2 worm cellular contexts compared by ENCODE assay signal in the genomic region with DNA sequence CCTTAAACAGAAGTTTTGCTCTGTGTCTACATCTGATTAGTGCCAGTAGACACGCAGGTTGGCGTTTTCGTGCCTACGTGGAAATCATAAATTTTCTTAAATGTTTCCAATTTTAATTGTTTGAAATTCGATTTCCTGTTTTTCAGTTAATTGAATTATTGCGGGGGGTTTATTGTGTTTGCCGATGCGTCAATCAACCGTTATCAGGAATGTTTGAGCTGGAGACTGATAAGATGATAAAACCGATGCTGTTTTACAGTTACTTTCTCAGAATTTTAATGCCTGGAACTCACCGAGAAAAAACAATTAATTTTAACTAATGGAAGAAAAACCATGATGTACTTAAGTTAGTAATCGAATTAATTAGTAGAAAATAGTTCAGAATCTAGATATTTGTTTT.
A peak's percentile ranks its signal among the peaks of the same experiment; 100 is the strongest.
TF ChIP-seq lines count a peak whose summit lies in the region.

No protein-coding gene starts in this region.

TF ChIP-seq in whole organism, L1 larva, 84 proteins besides CTCF, POLR2A, EP300 and RAD21 (continued from another document):
- TF ChIP-seq unc-86 (tag; optimal IDR thresholded peaks at IDR 0.05; lab: Kevin White, UChicago) (no peak), efl-3 (GFP tag; optimal IDR thresholded peaks at IDR 0.05; lab: Kevin White, UChicago) (no peak), fkh-4 (tag; optimal IDR thresholded peaks at IDR 0.05; lab: Kevin White, UChicago; ENCODE audit: borderline replicate concordance) (no peak), lin-35 (GFP tag; optimal IDR thresholded peaks at IDR 0.05; lab: Kevin White, UChicago) (no peak)

TF ChIP-seq in whole organism, L4 larva, 104 proteins besides CTCF, POLR2A, EP300 and RAD21 (continued from another document):
- no peak for TF ChIP-seq tag-97 (GFP tag; IDR thresholded peaks at IDR 0.05; lab: Robert Waterston, UW)
- TF ChIP-seq T26A8.4 (GFP tag; IDR thresholded peaks at IDR 0.05; lab: Robert Waterston, UW), result no peak
- TF ChIP-seq pqm-1 (tag; optimal IDR thresholded peaks at IDR 0.05; lab: Kevin White, UChicago), result peak; percentile 66
- TF ChIP-seq Y5F2A.4 (GFP tag; optimal IDR thresholded peaks at IDR 0.05; lab: Kevin White, UChicago), result no peak
- no peak for TF ChIP-seq gei-8 (GFP tag; optimal IDR thresholded peaks at IDR 0.05; lab: Kevin White, UChicago)
- peak; percentile 45 for TF ChIP-seq dve-1 (tag; optimal IDR thresholded peaks at IDR 0.05; lab: Kevin White, UChicago; ENCODE audit: insufficient read depth)
- TF ChIP-seq Y105C5A.15 (GFP tag; IDR thresholded peaks at IDR 0.05; lab: Robert Waterston, UW), result no peak
- no peak for TF ChIP-seq madf-9 (GFP tag; conservative IDR thresholded peaks at IDR 0.05; lab: Robert Waterston, UW)
- peak; percentile 25 for TF ChIP-seq nhr-28 (tag; optimal IDR thresholded peaks at IDR 0.05; lab: Kevin White, UChicago)
- TF ChIP-seq lin-39 (tag; optimal IDR thresholded peaks at IDR 0.05; lab: Kevin White, UChicago), result no peak
- no peak for TF ChIP-seq daf-16 (GFP tag; optimal IDR thresholded peaks at IDR 0.05; lab: Kevin White, UChicago)
- TF ChIP-seq daf-16 (tag; optimal IDR thresholded peaks at IDR 0.05; lab: Kevin White, UChicago), result peak; percentile 60
- TF ChIP-seq aha-1 (tag; lab: Kevin White, UChicago), result no peak
- no peak for TF ChIP-seq fkh-10 (GFP tag; optimal IDR thresholded peaks at IDR 0.05; lab: Kevin White, UChicago)
- TF ChIP-seq fos-1 (tag; optimal IDR thresholded peaks at IDR 0.05; lab: Kevin White, UChicago), result no peak
- TF ChIP-seq tra-1 (GFP tag; IDR thresholded peaks at IDR 0.05; lab: Robert Waterston, UW), result peak; percentile 53; the same call in 1 of the 2 replicates
- peak in 1 of 2 experiments; percentile 23 for TF ChIP-seq hif-1 (tag; optimal IDR thresholded peaks at IDR 0.05; lab: Kevin White, UChicago)
- TF ChIP-seq lin-15B (tag; optimal IDR thresholded peaks at IDR 0.05; lab: Kevin White, UChicago), result no peak
- TF ChIP-seq lim-7 (GFP tag; IDR thresholded peaks at IDR 0.05; lab: Robert Waterston, UW), result no peak
- no peak for TF ChIP-seq spr-3 (GFP tag; optimal IDR thresholded peaks at IDR 0.05; lab: Kevin White, UChicago)
- TF ChIP-seq attf-4 (tag; optimal IDR thresholded peaks at IDR 0.05; lab: Kevin White, UChicago), result no peak
- no peak for TF ChIP-seq nhr-6 (tag; optimal IDR thresholded peaks at IDR 0.05; lab: Kevin White, UChicago)
- no peak for TF ChIP-seq hmg-1.1 (GFP tag; IDR thresholded peaks at IDR 0.05; lab: Robert Waterston, UW)
- no peak for TF ChIP-seq ZK337.2 (GFP tag; IDR thresholded peaks at IDR 0.05; lab: Robert Waterston, UW)
- no peak for TF ChIP-seq snpc-4 (tag; optimal IDR thresholded peaks at IDR 0.05; lab: Kevin White, UChicago)
- no peak for TF ChIP-seq mep-1 (tag; optimal IDR thresholded peaks at IDR 0.05; lab: Kevin White, UChicago)
- no peak for TF ChIP-seq nhr-42 (GFP tag; IDR thresholded peaks at IDR 0.05; lab: Robert Waterston, UW)
- TF ChIP-seq zfp-2 (tag; optimal IDR thresholded peaks at IDR 0.05; lab: Kevin White, UChicago), result no peak
- no peak for TF ChIP-seq F26F4.8 (GFP tag; conservative IDR thresholded peaks at IDR 0.05; lab: Robert Waterston, UW)
- TF ChIP-seq set-16 (GFP tag; IDR thresholded peaks at IDR 0.05; lab: Robert Waterston, UW), result no peak
- no peak for TF ChIP-seq unc-130 (GFP tag; optimal IDR thresholded peaks at IDR 0.05; lab: Kevin White, UChicago)
- no peak for TF ChIP-seq ceh-82 (tag; optimal IDR thresholded peaks at IDR 0.05; lab: Kevin White, UChicago)
- peak; percentile 63 for TF ChIP-seq hlh-11 (tag; optimal IDR thresholded peaks at IDR 0.05; lab: Kevin White, UChicago)
- TF ChIP-seq zfp-3 (GFP tag; conservative IDR thresholded peaks at IDR 0.05; lab: Robert Waterston, UW), result no peak
- no peak for TF ChIP-seq zip-11 (GFP tag; IDR thresholded peaks at IDR 0.05; lab: Robert Waterston, UW)
- no peak for TF ChIP-seq arid-1 (GFP tag; conservative IDR thresholded peaks at IDR 0.05; lab: Robert Waterston, UW)
- no peak for TF ChIP-seq zag-1 (tag; optimal IDR thresholded peaks at IDR 0.05; lab: Kevin White, UChicago)
- no peak for TF ChIP-seq lin-13 (GFP tag; optimal IDR thresholded peaks at IDR 0.05; lab: Kevin White, UChicago)
- no peak for TF ChIP-seq egl-27 (tag; optimal IDR thresholded peaks at IDR 0.05; lab: Kevin White, UChicago)
- no peak for TF ChIP-seq nhr-77 (tag; optimal IDR thresholded peaks at IDR 0.05; lab: Kevin White, UChicago)
- no peak for TF ChIP-seq ctbp-1 (GFP tag; IDR thresholded peaks at IDR 0.05; lab: Robert Waterston, UW)
